Worm (Caenorhabditis elegans) whole organism, mixed stage, embryonic: Measurements from ENCODE around the gene C07A9.10.
A peak's percentile ranks its signal among the peaks of the same experiment; 100 is the strongest.

Source experiments
- blmp-1 ChIP-seq: fragments of 150-350 bp; optimal IDR thresholded peaks from 2 replicates; lab custom pipeline; 2014; ENCODE audit warnings: missing biosample characterization, missing genetic modification characterization
- ceh-39 ChIP-seq: fragments of 150-350 bp; optimal IDR thresholded peaks from 2 replicates; lab custom pipeline; 2014; ENCODE audit warnings: missing biosample characterization, missing genetic modification characterization
- ceh-43 ChIP-seq: fragments of 200-800 bp; sonication (Bioruptor generic); optimal IDR thresholded peaks from 2 replicates; lab custom pipeline; 2018; ENCODE audit warnings: mild to moderate bottlenecking, missing genetic modification characterization, moderate library complexity, missing compliant biosample characterization
- elt-1 ChIP-seq: sonication (generic microtip); optimal IDR thresholded peaks from 2 replicates; lab custom pipeline; 2017; ENCODE audit warnings: missing genetic modification characterization, mild to moderate bottlenecking, missing compliant biosample characterization, antibody characterized with exemption, moderate library complexity, borderline replicate concordance; ENCODE audit not compliant: insufficient read depth
- lsy-2 ChIP-seq: fragments of 150-350 bp; optimal IDR thresholded peaks from 2 replicates; lab custom pipeline; 2014; ENCODE audit warnings: missing biosample characterization, missing genetic modification characterization
- mls-2 ChIP-seq: sonication (generic microtip); optimal IDR thresholded peaks from 2 replicates; lab custom pipeline; 2016; ENCODE audit warnings: mild to moderate bottlenecking, missing genetic modification characterization, moderate library complexity, missing compliant biosample characterization
- nhr-12 ChIP-seq: fragments of 150-350 bp; optimal IDR thresholded peaks from 2 replicates; lab custom pipeline; 2014; ENCODE audit warnings: missing biosample characterization, missing genetic modification characterization
- nhr-237 ChIP-seq: fragments of 150-350 bp; optimal IDR thresholded peaks from 2 replicates; lab custom pipeline; 2014; ENCODE audit warnings: missing biosample characterization, missing genetic modification characterization
- snpc-4 ChIP-seq: fragments of 150-350 bp; optimal IDR thresholded peaks from 2 replicates; lab custom pipeline; 2014; ENCODE audit warnings: missing biosample characterization, missing genetic modification characterization
- tbx-8 ChIP-seq: fragments of 200-800 bp; sonication (Bioruptor generic); optimal IDR thresholded peaks from 2 replicates; lab custom pipeline; 2018; ENCODE audit warnings: mild to moderate bottlenecking, missing genetic modification characterization, moderate library complexity, missing compliant biosample characterization
- unc-120 ChIP-seq: sonication (generic microtip); optimal IDR thresholded peaks from 2 replicates; lab custom pipeline; 2017; ENCODE audit warnings: missing genetic modification characterization, missing compliant biosample characterization; ENCODE audit not compliant: poor library complexity, severe bottlenecking
- unc-62 ChIP-seq: fragments of 150-350 bp; optimal IDR thresholded peaks from 2 replicates; lab custom pipeline; 2014; ENCODE audit warnings: missing biosample characterization, missing genetic modification reagents, missing genetic modification characterization
- ztf-11 ChIP-seq: fragments of 150-350 bp; optimal IDR thresholded peaks from 2 replicates; lab custom pipeline; 2014; ENCODE audit warnings: missing biosample characterization, missing genetic modification characterization

- TF ChIP-seq nhr-12 (tag; lab: Kevin White, UChicago) (no peak), lsy-2 (tag; lab: Kevin White, UChicago) (no peak), elt-1 (tag; lab: Kevin White, UChicago) (no peak), ztf-11 (no peak), snpc-4 (no peak), unc-120 (tag; lab: Kevin White, UChicago) (peak; percentile 9), ceh-39 (tag; lab: Kevin White, UChicago) (no peak), blmp-1 (tag; lab: Kevin White, UChicago) (no peak), ceh-43 (no peak), unc-62 (no peak), nhr-237 (no peak), mls-2 (tag; lab: Kevin White, UChicago) (no peak), tbx-8 (no peak)
Observed at ce11 chrIII:9701798-9702197, 15.9 kb upstream of the C07A9.10 start.
